Worm (Caenorhabditis elegans): ENCODE results near the gene T20D3.14.
"Not testable (repeated sequence)": the region's sequence is repeated elsewhere in the genome, so short reads cannot be mapped to it uniquely, and the experiment has no call there.

Gene T20D3.14

DNA sequence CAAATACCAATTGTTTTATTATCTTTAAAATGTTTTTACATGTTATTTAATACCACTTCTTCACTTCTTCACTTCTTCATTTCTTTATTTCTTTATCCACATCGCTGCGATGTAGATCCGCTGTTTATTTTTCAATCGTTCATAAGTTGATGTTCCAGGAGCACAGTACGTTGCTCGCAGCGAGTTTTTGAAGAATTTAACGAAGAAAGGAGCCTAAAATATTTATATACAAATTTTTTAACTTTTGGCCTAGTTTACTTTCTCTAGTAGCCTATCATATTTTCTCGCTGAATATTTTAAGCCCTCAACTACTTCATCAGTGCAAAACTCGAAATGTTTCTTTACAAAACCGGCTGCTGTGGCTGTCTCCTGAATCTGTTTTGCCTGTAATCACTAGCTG lies 17.6 kb downstream of the T20D3.14 start:
- TF ChIP-seq ceh-36 (tag; optimal IDR thresholded peaks at IDR 0.05) (no peak), tra-4 (tag; optimal IDR thresholded peaks at IDR 0.05) (no peak), tbx-37 (GFP tag; conservative IDR thresholded peaks at IDR 0.05) (no peak), aly-1 (tag; optimal IDR thresholded peaks at IDR 0.05) (no peak), pes-1 (GFP tag; IDR thresholded peaks at IDR 0.05) (no peak), scrt-1 (GFP tag; IDR thresholded peaks at IDR 0.05) (no peak), tbx-11 (GFP tag; IDR thresholded peaks at IDR 0.05) (no peak), hmg-4 (GFP tag; optimal IDR thresholded peaks at IDR 0.05) (no peak), ama-1 (optimal IDR thresholded peaks at IDR 0.05) (no peak), F13C5.2 (tag; optimal IDR thresholded peaks at IDR 0.05) (no peak), hnd-1 (tag; optimal IDR thresholded peaks at IDR 0.05) (no peak), flt-1 (GFP tag; IDR thresholded peaks at IDR 0.05) (no peak), B0310.2 (tag; optimal IDR thresholded peaks at IDR 0.05) (no peak), sea-1 (GFP tag; conservative IDR thresholded peaks at IDR 0.05) (no peak), hmbx-1 (tag; optimal IDR thresholded peaks at IDR 0.05) (no peak), ets-7 (tag; optimal IDR thresholded peaks at IDR 0.05) (no peak)

DNA sequence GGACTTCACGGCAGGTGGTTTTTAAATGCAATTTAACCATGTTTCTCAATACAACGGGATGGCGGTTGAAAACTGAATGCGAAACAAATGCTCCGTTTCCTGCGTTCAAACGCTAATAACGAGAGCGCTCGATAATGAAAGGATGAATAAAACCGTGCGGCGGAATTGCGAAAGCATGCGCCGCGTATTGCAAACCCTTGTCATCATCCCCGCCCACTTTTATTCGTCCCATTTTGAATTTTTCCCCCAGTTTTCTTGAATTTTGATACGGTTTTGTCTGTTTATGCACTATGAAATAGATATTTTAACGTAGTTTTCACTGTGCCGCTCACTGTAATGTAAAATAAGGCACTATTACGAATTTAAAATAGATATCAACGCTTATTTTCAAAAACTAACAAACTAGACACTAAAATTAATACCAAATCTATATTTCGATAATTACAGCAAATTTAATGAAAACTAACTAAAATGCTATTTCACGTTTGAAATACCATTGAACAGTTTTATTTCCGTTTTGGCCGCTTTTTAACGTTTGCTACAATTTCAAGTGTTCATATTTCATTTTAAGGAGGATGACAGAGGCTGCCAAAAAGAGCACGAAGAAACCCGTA lies 19.5 kb downstream of the T20D3.14 start, which contains the start of the genes F49C12.9 and rpn-7:
F49C12.9 (minus strand) TSS at position 148 of the 614 bp plus-strand sequence.
rpn-7 (plus strand) TSS at position 564 of the 614 bp plus-strand sequence.
- TF ChIP-seq sea-1 (GFP tag; conservative IDR thresholded peaks at IDR 0.05) (peak; percentile 68), hmg-4 (GFP tag; optimal IDR thresholded peaks at IDR 0.05) (no peak), pes-1 (GFP tag; IDR thresholded peaks at IDR 0.05) (no peak; the same call in 1 of the 2 replicates), scrt-1 (GFP tag; IDR thresholded peaks at IDR 0.05) (peak; percentile 65; the same call in 1 of the 2 replicates), F13C5.2 (tag; optimal IDR thresholded peaks at IDR 0.05) (peak; percentile 91), flt-1 (GFP tag; IDR thresholded peaks at IDR 0.05) (no peak; the same call in 1 of the 2 replicates), ama-1 (optimal IDR thresholded peaks at IDR 0.05) (no peak), ceh-13 (GFP tag; optimal IDR thresholded peaks at IDR 0.05) (peak; percentile 15), ceh-36 (tag; optimal IDR thresholded peaks at IDR 0.05) (peak; percentile 58), tbx-11 (GFP tag; IDR thresholded peaks at IDR 0.05) (peak; percentile 62; the same call in 1 of the 2 replicates), hnd-1 (tag; optimal IDR thresholded peaks at IDR 0.05) (no peak), tbx-37 (GFP tag; conservative IDR thresholded peaks at IDR 0.05) (peak; percentile 43; the same call in 1 of the 2 replicates), B0310.2 (tag; optimal IDR thresholded peaks at IDR 0.05) (no peak), hmbx-1 (tag; optimal IDR thresholded peaks at IDR 0.05) (no peak), tra-4 (tag; optimal IDR thresholded peaks at IDR 0.05) (no peak), aly-1 (tag; optimal IDR thresholded peaks at IDR 0.05) (peak; percentile 38), ets-7 (tag; optimal IDR thresholded peaks at IDR 0.05) (peak; percentile 63)

DNA sequence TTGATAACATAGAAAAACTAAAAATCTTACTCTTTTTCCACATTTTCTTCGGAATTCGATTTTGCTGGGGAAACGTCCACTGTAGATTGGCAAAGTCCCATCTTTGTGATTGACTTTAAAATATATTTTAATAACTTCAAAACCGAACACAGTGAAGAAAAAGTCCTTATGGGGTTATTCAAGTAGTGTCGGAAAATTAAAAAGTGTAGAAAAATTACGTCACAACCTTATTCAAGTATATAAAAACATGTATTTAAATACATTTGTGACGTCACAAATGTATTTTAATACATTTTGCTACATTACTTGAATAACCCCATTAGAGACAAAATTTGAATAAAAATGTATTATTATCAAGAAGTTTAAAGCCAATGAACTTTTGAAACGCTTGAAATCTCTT lies 22.9 kb downstream of the T20D3.14 start, which contains the start of gene F49C12.7:
F49C12.7 (minus strand) TSS at position 101 of the 400 bp plus-strand sequence.
- not testable (repeated sequence) for TF ChIP-seq aly-1 (tag; optimal IDR thresholded peaks at IDR 0.05); ceh-13 (GFP tag; optimal IDR thresholded peaks at IDR 0.05); hnd-1 (tag; optimal IDR thresholded peaks at IDR 0.05)

DNA sequence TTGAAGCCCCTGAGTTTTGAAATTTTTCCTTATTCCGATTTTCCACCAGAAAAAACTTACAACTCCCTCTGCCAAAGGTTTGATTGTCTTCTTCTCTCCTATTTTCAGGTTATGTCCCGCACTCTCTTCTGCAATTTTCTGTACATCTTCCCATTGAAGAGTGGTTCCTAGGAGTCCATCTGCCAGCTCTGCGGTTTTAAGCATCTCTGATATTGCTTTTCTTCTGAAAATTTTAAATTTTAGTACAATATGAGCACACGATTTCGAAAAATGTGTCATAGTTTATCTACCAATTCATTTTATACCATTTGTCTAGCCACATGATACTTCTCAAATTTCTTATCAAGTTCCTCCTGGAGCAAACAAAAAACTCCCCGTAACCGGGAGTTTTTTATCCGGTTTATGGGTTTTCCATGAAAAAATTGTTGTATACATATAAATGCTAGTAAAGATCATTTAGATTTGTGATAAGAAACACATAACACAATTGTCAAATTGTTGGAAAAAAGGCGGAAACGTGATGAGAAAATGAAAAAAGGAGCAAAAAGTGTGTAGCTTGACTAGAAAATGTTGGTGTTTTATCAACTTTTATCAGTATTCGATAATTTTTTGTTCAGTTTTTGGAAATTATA lies 24.7 kb downstream of the T20D3.14 start:
- no peak for TF ChIP-seq B0310.2 (tag; optimal IDR thresholded peaks at IDR 0.05)
- TF ChIP-seq hmg-4 (GFP tag; optimal IDR thresholded peaks at IDR 0.05) = no peak
- no peak for TF ChIP-seq tbx-37 (GFP tag; conservative IDR thresholded peaks at IDR 0.05)
- no peak for TF ChIP-seq hnd-1 (tag; optimal IDR thresholded peaks at IDR 0.05)
- no peak for TF ChIP-seq sea-1 (GFP tag; conservative IDR thresholded peaks at IDR 0.05)
- no peak for TF ChIP-seq tbx-11 (GFP tag; IDR thresholded peaks at IDR 0.05)
- no peak for TF ChIP-seq tra-4 (tag; optimal IDR thresholded peaks at IDR 0.05)

- TF ChIP-seq ama-1 (optimal IDR thresholded peaks at IDR 0.05) (no peak), scrt-1 (GFP tag; IDR thresholded peaks at IDR 0.05) (no peak), F13C5.2 (tag; optimal IDR thresholded peaks at IDR 0.05) (no peak), ets-7 (tag; optimal IDR thresholded peaks at IDR 0.05) (no peak), flt-1 (GFP tag; IDR thresholded peaks at IDR 0.05) (no peak), B0310.2 (tag; optimal IDR thresholded peaks at IDR 0.05) (no peak), tbx-37 (GFP tag; conservative IDR thresholded peaks at IDR 0.05) (no peak), tra-4 (tag; optimal IDR thresholded peaks at IDR 0.05) (no peak), pes-1 (GFP tag; IDR thresholded peaks at IDR 0.05) (no peak), sea-1 (GFP tag; conservative IDR thresholded peaks at IDR 0.05) (no peak), hmg-4 (GFP tag; optimal IDR thresholded peaks at IDR 0.05) (no peak), ceh-13 (GFP tag; optimal IDR thresholded peaks at IDR 0.05) (no peak), tbx-11 (GFP tag; IDR thresholded peaks at IDR 0.05) (no peak), aly-1 (tag; optimal IDR thresholded peaks at IDR 0.05) (no peak), hnd-1 (tag; optimal IDR thresholded peaks at IDR 0.05) (no peak), hmbx-1 (tag; optimal IDR thresholded peaks at IDR 0.05) (no peak), ceh-36 (tag; optimal IDR thresholded peaks at IDR 0.05) (no peak)
Observed at ce11 chrIV:9308975-9309374, 26.7 kb downstream of the T20D3.14 start, which contains the start of gene F49C12.6. Gene F49C12.6 (minus strand): TSS chrIV:9309075.

- TF ChIP-seq tbx-37 (GFP tag; conservative IDR thresholded peaks at IDR 0.05) (no peak), B0310.2 (tag; optimal IDR thresholded peaks at IDR 0.05) (no peak), hmg-4 (GFP tag; optimal IDR thresholded peaks at IDR 0.05) (no peak), tra-4 (tag; optimal IDR thresholded peaks at IDR 0.05) (no peak), scrt-1 (GFP tag; IDR thresholded peaks at IDR 0.05) (no peak), pes-1 (GFP tag; IDR thresholded peaks at IDR 0.05) (no peak), ceh-13 (GFP tag; optimal IDR thresholded peaks at IDR 0.05) (no peak), flt-1 (GFP tag; IDR thresholded peaks at IDR 0.05) (no peak), aly-1 (tag; optimal IDR thresholded peaks at IDR 0.05) (no peak), sea-1 (GFP tag; conservative IDR thresholded peaks at IDR 0.05) (no peak), F13C5.2 (tag; optimal IDR thresholded peaks at IDR 0.05) (no peak), tbx-11 (GFP tag; IDR thresholded peaks at IDR 0.05) (no peak), hnd-1 (tag; optimal IDR thresholded peaks at IDR 0.05) (no peak), ets-7 (tag; optimal IDR thresholded peaks at IDR 0.05) (no peak), ama-1 (optimal IDR thresholded peaks at IDR 0.05) (no peak), hmbx-1 (tag; optimal IDR thresholded peaks at IDR 0.05) (no peak), ceh-36 (tag; optimal IDR thresholded peaks at IDR 0.05) (no peak)
Observed at ce11 chrIV:9304617-9305016, 31.1 kb downstream of the T20D3.14 start, which contains the start of gene F49C12.5. Gene F49C12.5 (plus strand): TSS chrIV:9304917.

All from whole organism, early embryonic.